Fruit fly (Drosophila melanogaster) Kc167 (cell line): ENCODE results near the gene CG8892.

Experiments
- Myc ChIP-seq: fragments of >200 bp; optimal IDR thresholded peaks from 2 replicates; lab custom pipeline; 2017; ENCODE audit warnings: missing external identifiers
- Sin3A ChIP-seq: fragments of >200 bp; optimal IDR thresholded peaks from 2 replicates; lab custom pipeline; 2018; ENCODE audit warnings: missing external identifiers
- h ChIP-seq: fragments of >200 bp; optimal IDR thresholded peaks from 3 replicates; lab custom pipeline; 2018; ENCODE audit warnings: missing external identifiers
- insv ChIP-seq: fragments of >200 bp; optimal IDR thresholded peaks from 3 replicates; lab custom pipeline; 2018; ENCODE audit warnings: missing external identifiers
- psq ChIP-seq: fragments of >200 bp; optimal IDR thresholded peaks from 2 replicates; lab custom pipeline; 2017; ENCODE audit warnings: missing external identifiers
- ttk ChIP-seq: sonication (Bioruptor generic); optimal IDR thresholded peaks from 2 replicates; lab custom pipeline; 2017; ENCODE audit warnings: missing external identifiers

Gene CG8892

DNA sequence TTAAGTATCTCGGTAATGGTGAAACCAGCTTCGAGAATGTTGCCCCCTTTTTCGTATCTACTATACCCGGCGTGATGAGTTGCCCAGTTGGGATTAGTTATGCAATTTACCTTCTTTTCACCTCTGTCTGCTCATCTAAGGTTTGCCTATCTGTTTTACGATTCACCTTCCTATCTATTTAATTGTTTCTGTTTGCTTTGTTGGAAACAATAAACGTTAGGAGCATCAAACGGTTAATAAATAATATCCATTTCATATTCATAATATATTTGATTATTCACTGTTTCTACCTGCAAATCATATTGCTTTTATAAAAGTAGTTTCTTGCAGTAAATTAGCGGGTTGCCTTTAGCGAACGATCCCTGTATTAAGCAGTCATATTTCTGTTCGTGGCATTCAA lies 25.9 kb upstream of the CG8892 start:
- TF ChIP-seq Sin3A (no peak), h (no peak), insv (lab: Kevin White, UChicago) (no peak), Myc (lab: Kevin White, UChicago) (no peak), ttk (lab: Kevin White, UChicago) (no peak), psq (lab: Kevin White, UChicago) (no peak)

DNA sequence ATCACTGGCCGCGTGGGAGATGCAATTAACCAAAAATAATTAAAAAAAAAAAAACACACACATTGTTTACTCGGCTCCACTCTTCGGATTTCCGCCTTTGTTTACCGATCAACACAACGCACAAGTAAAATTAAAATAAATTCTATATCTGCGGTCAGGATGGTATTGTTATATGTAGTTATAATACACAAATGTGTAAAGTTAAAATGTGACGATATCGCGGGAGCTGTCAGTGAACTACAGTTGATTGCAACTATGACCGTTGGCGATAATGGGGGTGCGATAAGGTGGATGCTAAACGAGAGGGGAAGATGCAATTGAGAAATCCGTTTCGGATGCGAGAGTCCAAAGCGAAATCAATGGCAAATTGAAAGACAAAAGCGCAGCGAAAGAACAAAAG lies 24.9 kb upstream of the CG8892 start:
- TF ChIP-seq psq (lab: Kevin White, UChicago) (no peak), h (no peak), Sin3A (no peak), Myc (lab: Kevin White, UChicago) (no peak), insv (lab: Kevin White, UChicago) (no peak), ttk (lab: Kevin White, UChicago) (no peak)

DNA sequence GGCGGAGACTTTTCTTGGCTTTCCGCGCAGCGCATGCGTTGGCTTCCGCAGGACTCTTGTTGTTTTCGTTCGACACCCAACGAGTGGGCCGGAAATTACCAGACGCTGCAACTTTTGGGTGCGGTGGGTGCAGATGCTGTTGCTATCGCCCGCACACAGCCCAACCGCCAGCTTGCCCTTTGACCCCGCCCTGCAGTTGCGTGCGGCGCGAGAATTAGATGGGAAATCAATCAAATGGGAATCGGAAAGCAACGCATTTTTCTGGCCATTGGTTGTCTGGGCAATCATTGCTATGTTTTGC lies 24.0 kb upstream of the CG8892 start:
- no peak for TF ChIP-seq Myc (lab: Kevin White, UChicago)
- TF ChIP-seq Sin3A = no peak

DNA sequence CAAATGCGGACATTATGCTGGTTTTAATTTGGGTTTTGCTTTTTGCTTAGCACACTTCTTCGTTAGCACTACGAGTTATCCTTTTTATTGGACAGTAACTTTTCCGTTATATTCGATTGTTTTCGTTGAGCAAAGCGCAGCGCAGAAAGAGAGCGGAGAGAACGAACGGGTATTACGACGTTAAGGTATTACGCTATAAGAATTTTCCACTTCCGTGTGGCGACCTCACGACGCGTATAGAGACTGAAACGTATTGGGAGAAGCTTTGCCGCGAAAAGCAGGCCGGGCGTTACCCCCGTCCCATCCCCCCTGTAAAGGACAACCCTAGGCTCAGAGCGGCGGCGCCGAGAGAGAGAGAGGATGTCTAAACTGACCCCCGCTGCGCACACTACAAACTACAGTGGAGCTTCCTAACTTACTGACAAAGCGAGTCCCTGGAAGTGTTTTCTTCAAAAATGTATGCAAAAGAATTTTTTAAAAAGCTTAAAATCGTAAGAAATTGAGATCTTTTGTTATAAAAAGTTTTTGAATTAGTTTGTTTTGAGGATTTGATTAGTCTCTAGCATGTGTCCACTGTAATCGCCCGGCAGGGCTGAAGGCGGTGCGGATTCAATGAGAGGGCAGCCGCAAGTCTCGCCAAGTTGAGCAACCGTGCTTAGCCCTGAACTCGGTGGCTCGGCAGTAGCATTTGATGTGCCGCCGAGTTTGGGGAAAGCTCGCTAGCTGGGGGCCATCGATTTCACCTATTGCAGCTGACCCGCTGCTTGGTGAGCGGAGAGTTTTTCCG lies 23.5 kb upstream of the CG8892 start:
- TF ChIP-seq insv (lab: Kevin White, UChicago) (no peak), psq (lab: Kevin White, UChicago) (no peak), Myc (lab: Kevin White, UChicago) (no peak), ttk (lab: Kevin White, UChicago) (no peak), h (no peak), Sin3A (no peak)

DNA sequence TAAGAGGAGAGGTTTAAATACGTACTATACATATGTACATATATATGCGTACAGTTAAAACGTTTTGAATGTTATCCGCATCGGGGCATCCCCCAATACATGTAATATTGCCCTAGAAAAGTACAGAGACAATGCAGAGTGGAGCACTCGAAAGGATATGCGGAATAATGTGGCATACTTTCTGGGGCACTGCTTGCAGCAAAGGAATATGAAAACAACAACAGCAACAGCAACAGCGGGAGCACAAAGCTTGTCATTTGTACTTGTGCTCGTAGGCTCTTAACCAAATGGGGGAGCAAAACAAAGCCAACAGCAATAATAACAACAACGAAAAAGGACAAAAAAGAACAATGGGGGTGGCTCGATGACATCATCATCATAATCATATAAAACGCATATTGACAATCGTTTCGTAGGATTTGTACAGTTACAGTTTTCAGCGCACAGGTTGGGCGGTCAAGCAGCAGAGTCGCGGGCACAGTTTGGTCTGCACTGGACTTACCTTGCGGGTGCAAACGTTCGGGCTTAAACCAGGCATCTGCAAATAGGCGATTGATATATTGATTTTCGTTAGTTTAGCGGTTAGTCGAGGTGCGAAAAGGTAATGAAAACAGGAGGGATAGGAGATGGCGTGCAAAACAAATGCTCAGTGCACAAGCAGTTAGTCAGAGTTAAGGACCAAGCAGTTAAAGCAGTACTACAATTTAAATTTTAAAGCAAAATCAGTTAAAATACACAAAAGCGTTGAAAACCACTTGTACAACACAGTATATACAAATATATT lies 22.5 kb upstream of the CG8892 start:
- no peak for TF ChIP-seq Myc (lab: Kevin White, UChicago)
- no peak for TF ChIP-seq Sin3A
- TF ChIP-seq ttk (lab: Kevin White, UChicago) = no peak
- no peak for TF ChIP-seq h
- no peak for TF ChIP-seq insv (lab: Kevin White, UChicago)
- no peak for TF ChIP-seq psq (lab: Kevin White, UChicago)

DNA sequence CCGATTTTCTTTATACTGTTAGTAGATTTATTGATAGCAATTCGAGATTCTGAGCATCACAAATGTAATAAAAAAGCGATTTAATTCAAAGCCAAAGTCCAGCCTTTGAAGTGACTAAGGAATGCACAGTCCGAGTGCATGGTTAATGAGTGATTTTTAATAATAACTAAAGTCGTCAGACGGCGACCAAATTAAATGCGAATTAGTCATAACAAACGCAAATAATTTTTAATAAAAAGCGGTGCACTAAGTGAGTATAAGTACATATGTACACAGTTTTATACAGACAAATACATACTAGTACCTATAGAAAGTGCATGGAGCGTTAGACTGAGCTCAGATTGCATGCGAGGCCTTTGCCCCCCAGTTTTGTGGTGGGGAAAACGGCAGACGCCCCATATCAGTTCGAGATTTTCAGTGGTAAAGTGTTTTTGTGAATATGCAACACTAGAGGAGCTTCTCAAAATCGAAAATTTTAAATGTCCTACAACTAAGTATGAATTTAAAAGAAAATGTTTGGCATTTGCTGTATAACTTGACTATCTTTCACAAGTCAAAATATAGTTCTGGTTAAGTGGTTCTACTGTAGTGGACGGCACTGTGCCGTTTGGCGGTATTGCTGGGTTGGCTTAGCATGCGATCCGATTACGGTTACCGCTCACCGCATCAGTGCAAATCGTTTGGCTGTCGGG lies 21.5 kb upstream of the CG8892 start:
- TF ChIP-seq Myc (lab: Kevin White, UChicago) (no peak), ttk (lab: Kevin White, UChicago) (no peak), insv (lab: Kevin White, UChicago) (no peak), psq (lab: Kevin White, UChicago) (no peak), Sin3A (no peak), h (no peak)

DNA sequence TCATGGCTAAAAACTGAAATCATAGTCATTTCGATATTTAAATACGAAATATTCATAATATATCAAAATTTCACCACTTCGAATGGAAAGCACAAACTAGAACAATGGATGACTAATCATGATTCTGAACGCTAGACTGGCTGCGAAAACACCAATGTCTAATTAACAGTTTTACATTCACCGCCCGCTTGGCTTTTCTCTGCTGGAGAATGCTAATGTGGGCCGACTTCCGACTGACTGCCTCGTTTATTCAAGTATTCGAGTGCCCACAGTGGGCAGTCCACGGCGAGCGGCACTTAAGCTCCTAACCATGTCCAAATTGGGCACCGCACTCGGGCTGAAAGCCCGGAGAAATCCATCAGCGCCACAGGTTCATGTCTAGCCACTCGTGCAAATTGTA lies 20.6 kb upstream of the CG8892 start:
- TF ChIP-seq h (no peak), Sin3A (no peak), psq (lab: Kevin White, UChicago) (no peak), insv (lab: Kevin White, UChicago) (no peak), Myc (lab: Kevin White, UChicago) (no peak), ttk (lab: Kevin White, UChicago) (no peak)

DNA sequence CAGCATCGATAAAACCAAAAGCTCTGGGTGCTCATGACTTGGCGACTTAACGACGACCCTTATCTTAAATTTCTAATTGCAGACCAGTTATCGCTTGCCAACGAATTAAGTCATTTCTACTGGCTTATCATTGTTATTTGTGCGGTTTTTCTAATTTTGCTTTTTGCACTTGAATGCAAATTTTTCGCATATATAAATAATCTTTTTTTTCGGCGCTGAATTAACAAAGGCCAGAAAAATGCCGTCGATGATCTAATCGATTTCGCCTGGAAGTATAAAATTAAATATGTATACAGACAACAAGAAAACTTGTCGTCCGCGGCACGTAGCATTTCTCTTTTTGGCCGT lies 20.2 kb upstream of the CG8892 start:
- TF ChIP-seq Myc (lab: Kevin White, UChicago) = no peak

DNA sequence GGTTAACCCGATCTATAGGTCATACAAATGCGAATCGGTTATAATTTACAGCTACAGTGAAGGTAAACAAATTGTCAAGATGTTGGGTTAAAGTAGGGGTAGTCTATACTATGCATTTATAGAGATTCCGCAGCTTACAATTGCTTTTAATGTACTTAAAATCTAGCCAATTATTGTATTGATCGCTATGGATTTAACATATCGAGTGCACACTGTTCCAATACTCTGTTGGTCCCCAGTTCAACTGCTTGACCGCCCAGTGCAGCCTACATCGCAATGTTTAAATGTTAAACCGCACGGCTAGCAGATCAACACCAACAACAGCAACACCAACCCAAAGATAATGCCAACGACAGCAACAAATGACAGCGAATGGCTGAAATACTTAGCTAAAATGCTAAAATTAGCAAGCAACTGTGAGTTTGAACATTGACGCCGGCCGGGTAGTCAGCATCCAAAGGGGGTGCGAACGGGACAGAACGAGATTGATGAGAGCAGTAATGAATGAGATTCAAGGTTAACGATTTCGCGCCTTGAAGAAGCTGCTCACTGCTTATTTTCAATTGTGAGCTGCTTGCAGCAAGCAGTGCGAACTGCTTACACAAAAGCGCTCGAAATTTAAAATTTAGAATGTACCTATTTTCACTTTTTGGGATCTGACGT lies 19.7 kb upstream of the CG8892 start:
- no peak for TF ChIP-seq Sin3A
- TF ChIP-seq psq (lab: Kevin White, UChicago) = no peak
- no peak for TF ChIP-seq Myc (lab: Kevin White, UChicago)
- TF ChIP-seq ttk (lab: Kevin White, UChicago) = no peak
- no peak for TF ChIP-seq h
- TF ChIP-seq insv (lab: Kevin White, UChicago) = no peak

DNA sequence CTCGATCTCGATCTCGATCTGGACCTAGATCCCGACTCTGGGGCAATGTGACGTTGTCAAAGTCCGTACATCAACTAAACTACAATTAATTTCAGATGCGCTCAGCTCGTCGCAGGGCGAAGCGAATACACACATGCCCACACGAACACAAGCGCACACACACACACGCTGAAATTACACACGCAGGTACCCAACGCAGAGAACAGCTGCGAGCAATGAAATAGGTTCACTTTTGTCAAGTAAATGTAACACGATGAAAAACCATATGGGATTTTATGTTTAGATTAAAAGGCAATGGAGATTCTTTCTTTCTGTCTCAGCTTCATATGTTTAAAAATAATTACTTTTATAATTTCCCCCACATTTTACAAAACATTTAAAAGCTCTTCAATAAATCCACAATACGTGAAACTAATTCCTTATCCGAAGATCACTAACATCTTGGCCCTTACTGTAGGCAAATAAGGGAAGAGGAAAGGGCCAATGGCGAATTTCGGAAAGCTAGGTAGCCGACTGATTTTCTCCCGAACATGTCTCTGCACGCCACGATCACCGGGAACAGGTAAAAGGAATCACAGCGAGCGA lies 19.0 kb upstream of the CG8892 start:
- no peak for TF ChIP-seq psq (lab: Kevin White, UChicago)
- TF ChIP-seq h = no peak
- no peak for TF ChIP-seq insv (lab: Kevin White, UChicago)
- TF ChIP-seq ttk (lab: Kevin White, UChicago) = no peak
- no peak for TF ChIP-seq Sin3A
- no peak for TF ChIP-seq Myc (lab: Kevin White, UChicago)

DNA sequence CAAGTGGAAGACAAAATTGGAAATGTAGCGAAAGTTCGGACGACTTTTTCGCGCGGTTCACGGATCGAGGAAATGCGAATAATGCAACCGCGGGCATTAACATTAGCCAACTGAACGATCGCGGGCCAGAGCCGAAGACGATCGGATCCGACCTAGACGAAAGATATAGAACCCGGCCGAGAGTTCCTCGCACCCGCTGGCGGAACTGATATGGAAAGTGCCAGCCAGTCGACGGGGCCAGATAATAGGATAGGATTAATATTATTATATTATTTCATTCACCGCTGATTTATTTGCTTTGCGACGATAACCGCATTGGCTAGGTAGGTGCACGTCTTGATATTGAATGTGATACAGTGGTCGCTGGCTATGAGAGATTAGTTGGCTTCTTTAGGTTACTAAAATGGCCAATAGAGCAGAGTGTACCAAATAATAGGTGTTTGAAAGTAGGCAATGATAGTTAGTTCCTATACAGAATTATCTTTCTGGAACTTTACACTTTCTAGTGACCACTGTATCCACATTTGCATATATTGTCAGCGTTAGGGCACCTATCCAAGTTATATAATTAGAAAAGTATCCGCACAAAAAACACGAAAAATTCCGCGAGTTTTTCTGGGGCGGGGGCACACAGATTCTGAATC lies 18.1 kb upstream of the CG8892 start:
- no peak for TF ChIP-seq h
- no peak for TF ChIP-seq ttk (lab: Kevin White, UChicago)
- no peak for TF ChIP-seq Sin3A
